Fruit fly (Drosophila melanogaster): ENCODE data around the gene CG8750.

dm6 chr3L:13878729-13879128 is 35.9 kb upstream of the CG8750 start, which contains the start of gene CG13737:
- TF ChIP-seq usp (GFP tag; optimal IDR thresholded peaks at IDR 0.05) (no peak), jim (GFP tag; optimal IDR thresholded peaks at IDR 0.05) (no peak), h (GFP tag; optimal IDR thresholded peaks at IDR 0.05) (no peak), Dif (GFP tag; optimal IDR thresholded peaks at IDR 0.05; ENCODE audit: partially characterized antibody) (no peak)

All from whole organism, wandering third instar larva.